Fruit fly (Drosophila melanogaster) whole organism: ENCODE data around the gene bor.

Source experiments
- CG8478 ChIP-seq: fragments of >200 bp; optimal IDR thresholded peaks from 2 replicates; lab custom pipeline; 2018; ENCODE audit warnings: inconsistent platforms
- Dll ChIP-seq: fragments of >200 bp; optimal IDR thresholded peaks from 2 replicates; lab custom pipeline; 2017
- EcR ChIP-seq, 2 experiments: fragments of >200 bp; optimal IDR thresholded peaks; 2 replicates each; lab custom pipeline; 2017; ENCODE audit warnings: missing biosample characterization in 2 of 2, missing genetic modification characterization in 2 of 2, missing genetic modification reagents in 2 of 2
- pan ChIP-seq: fragments of >200 bp; optimal IDR thresholded peaks from 2 replicates; lab custom pipeline; 2017
- psq ChIP-seq: fragments of >200 bp; optimal IDR thresholded peaks from 2 replicates; lab custom pipeline; 2017
- usp ChIP-seq: fragments of >200 bp; optimal IDR thresholded peaks from 2 replicates; lab custom pipeline; 2017; ENCODE audit warnings: missing biosample characterization, missing genetic modification characterization, mixed read lengths

Gene bor

DNA sequence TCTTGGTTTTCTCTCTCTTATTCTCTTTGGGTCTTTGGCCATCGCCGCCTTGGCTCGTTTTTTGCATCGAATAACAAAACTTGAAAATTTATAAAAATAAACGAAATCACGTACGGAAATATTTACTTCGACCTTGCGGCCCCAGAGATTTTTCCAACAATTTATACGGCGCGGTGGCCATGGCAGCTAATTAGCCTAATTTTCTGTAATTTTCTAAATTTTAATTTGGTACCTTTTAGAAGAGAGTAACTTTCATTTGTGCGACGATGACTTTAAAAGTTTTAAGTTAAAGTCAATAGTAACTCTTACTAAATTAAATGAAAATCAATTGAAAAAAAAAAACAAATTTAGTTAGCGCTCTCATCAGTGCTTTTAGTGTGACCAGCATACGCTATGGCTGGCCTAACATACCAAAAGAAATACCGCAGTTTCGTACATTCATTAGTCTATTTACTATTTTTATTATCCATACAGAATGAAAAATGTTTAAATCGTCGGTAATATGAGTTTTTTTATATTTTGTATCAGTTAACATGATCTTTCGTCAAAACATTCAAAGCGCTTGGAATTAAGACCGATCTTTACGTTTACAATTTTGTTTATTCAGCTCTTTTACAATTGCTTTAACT is 9.7 kb upstream of the bor start:
- TF ChIP-seq CG8478 (lab: Kevin White, UChicago), result no peak
- TF ChIP-seq usp, result no peak
- TF ChIP-seq psq, result no peak
- TF ChIP-seq Dll, result no peak
- TF ChIP-seq EcR (GFP tag; optimal IDR thresholded peaks at IDR 0.05; lab: Kevin White, UChicago), result no peak
- TF ChIP-seq pan, result no peak

DNA sequence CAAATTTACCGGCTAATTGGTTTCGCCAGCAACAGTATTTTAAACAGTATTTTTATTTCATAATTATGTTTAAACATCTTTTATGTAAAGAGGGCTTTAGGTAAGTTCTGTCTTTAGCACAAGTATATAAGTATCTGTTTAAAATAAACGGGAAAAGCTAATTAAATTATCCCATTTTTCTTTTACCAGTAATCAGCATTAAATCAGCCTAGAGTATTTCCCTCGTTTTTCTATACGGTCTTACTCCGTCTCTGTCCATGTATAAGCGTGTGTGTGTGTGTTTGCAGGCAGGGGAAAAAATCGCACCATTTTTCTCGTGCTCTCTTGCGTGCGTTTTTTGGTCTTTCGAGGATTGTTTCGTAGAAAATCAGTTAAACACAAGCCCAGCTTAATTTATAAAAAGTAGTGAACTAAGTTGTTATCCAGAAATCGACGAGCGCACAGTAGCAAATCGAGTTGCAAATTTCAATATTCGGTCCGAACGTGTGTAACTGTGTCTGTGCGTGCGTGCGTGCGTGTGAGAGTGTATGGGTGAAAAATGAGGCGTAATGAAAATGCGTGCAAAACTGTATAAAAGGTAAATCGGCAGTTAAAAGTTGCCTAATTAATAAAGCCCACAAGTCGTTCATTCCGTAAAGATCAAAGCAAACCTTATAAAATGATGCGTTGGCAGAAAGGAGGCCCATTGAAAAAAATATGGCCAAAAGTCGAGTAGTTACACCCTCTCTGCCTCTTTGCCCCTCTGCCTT is 9.0 kb upstream of the bor start:
- TF ChIP-seq pan (no peak), CG8478 (lab: Kevin White, UChicago) (no peak), EcR (GFP tag; optimal IDR thresholded peaks at IDR 0.05; lab: Kevin White, UChicago) (no peak), usp (no peak), psq (no peak), Dll (no peak)

DNA sequence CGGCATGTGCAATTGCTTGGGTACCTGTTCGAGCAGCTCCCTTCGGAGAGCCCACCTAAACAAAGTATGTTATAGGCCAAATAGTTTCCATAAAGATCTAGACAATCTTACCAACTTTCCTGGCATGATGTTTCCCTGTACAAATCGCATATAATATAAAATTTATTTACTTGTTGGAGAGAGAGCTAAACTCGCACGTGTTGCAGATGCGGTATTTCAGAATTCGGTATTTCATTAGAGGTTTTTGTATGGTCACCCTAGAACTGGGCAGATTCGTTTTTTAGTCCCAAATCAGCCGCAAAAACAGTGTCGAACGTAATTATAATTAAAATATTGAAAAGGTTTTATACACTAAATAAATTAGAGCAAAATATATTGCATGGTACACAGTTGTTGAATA is 8.3 kb upstream of the bor start, which contains the start of the genes Mat89Ba and gish:
Mat89Ba (minus strand) TSS at position 231 of the 400 bp plus-strand sequence.
gish (plus strand) TSS at position 268 of the 400 bp plus-strand sequence.
- TF ChIP-seq pan (no peak), usp (no peak), CG8478 (lab: Kevin White, UChicago) (no peak), psq (no peak), Dll (no peak)

DNA sequence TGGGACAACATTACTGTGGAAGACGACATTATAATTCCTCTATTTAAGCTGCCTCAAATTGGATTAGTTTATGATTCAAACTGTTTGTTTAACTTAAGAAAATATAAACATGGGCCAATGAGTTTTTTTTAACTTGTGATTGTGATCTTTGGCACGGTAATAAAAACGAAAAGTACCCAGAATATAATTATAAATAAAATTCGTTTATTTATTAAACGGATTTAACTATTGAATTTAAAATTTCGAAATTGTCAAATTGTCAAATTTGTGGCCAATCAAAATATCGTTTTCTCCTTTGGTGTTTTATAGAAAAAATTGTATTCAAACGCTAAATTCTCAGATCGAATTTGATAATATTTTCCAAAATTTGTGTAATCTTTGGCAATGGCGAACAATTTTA is 2.8 kb upstream of the bor start, which contains the start of gene Mst89B:
Mst89B (plus strand) TSS at position 301 of the 400 bp plus-strand sequence.
- TF ChIP-seq Dll (no peak), CG8478 (lab: Kevin White, UChicago) (no peak), usp (no peak), EcR (GFP tag; optimal IDR thresholded peaks at IDR 0.05; lab: Kevin White, UChicago) (no peak), psq (no peak)

DNA sequence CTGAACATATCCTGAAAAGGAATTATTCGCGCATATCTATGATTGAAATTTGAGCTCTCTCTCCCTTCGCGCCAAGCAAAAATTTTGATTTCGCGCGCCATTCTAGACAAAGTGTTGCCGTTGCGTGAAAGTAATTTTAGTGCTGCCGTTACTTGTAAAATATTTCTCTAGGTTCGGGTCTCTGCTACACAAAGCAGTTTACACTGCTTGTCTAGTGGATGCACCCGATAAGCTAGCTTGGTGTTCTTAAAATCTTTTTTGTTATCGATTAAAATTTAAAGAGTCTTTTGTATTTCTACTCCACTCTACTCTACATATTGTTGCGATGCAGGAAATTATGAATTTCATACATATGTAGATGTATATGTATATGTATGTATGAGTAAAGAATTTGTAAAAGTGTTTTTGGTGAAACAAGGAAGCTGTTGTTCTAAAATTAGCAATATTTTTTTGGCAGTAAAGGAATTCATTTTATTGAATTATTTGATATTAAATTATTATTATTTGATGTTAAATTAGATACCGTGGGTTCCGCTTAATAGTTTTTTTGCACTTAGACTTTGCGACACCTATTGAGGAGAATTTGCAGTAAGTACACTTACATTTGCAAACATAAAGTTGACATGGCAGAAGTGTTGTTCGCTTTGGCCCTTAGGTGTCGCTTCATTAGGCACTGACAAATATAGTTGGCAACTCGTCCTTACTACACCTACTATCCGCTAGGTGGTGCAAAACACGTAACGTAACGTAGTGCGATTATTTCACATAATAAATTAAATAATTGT is 3.3 kb downstream of the bor start:
- TF ChIP-seq pan, result no peak

DNA sequence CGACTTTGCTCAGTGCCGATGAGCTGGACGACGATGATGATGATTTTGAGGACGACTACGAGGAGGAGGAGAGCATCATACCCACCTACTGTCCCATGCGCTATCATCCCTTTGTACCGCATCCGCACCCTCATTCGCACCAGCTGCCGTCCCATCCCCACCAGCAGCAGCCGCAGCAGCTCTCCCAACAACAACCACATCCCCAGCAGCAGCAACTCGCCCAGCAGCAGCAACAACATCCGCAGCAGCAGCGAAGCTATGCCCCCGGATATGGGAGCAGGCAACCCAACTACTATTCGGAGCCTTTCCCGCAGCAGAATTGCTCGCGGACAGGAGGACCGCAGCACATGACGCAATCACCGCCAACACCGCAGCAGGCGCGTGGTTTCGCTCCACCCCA is 6.6 kb downstream of the bor start:
- TF ChIP-seq pan (no peak), Dll (no peak), usp (no peak), EcR (GFP tag; optimal IDR thresholded peaks at IDR 0.05; lab: Kevin White, UChicago) (no peak), CG8478 (lab: Kevin White, UChicago) (no peak), psq (no peak)

DNA sequence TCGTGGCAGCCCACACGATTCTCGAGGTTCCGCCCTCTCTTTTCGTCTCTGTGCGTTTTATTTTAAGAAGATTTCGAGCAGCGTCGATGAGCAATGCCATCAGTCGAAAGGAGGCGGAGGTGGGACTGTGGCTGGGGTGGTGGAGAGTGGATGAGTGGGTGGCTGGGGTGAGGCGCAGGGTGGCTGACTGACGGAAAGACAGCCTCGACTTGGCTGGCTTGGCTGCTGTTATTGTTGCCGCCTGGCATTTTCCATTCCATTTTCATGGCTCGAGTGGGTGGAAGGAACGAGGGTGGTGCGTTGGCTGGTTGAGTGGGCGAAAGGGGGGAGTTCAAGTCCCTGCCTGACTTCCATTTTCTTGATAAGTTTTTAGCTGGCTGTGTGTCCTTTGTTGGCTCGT is 7.8 kb downstream of the bor start:
- TF ChIP-seq psq (no peak), pan (no peak), EcR (GFP tag; optimal IDR thresholded peaks at IDR 0.05; lab: Kevin White, UChicago) (no peak), Dll (no peak), usp (no peak), CG8478 (lab: Kevin White, UChicago) (no peak)

DNA sequence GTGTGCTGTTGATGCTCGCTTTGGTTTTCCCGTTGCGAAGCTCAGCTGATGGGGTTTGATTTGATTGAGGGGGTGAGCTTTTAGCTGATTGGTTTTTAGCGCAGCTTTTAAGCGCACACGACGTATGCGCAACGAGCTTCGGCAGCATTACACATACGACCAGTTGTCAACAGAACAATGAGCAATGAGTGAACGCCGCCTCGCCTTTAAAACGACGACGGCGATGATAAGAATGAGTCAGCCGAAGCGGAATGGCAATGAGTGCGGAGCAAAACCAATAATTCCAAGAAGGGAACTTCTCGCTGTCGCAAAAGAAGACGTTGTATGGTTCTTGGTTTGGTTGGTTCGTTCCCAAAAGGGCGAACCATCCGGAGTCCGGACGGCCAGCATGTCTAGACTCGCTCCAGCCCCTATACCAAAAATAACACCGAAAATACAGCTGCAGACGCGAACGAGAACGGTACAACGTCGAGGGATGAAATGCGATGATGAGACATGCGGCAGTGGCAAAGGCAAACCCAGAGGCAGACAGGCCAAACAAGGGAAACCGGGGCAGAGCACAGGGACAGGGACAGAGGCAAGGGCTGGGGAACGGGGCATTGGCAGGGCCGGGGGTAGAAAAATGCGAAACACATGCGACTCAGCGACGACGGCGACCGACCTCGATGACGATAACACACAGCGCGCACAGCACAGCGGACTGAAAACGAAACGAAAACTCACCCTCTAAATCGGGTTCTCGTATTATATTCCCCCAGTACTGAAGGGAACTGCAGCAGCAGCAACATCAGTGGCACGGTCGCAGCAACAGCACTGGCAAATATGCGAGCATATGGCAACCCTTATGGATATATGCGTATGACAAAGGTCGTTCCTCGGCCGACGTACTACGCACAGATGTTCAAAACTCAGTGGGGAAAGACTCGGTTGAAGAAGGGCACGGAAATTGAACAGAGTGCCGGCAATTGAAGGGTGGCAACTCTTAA is 9.0 kb downstream of the bor start:
- TF ChIP-seq Dll, result no peak
- no peak for TF ChIP-seq usp
- TF ChIP-seq psq, result no peak
- no peak for TF ChIP-seq CG8478 (lab: Kevin White, UChicago)
- TF ChIP-seq EcR (GFP tag; optimal IDR thresholded peaks at IDR 0.05; lab: Kevin White, UChicago), result no peak
- no peak for TF ChIP-seq pan

DNA sequence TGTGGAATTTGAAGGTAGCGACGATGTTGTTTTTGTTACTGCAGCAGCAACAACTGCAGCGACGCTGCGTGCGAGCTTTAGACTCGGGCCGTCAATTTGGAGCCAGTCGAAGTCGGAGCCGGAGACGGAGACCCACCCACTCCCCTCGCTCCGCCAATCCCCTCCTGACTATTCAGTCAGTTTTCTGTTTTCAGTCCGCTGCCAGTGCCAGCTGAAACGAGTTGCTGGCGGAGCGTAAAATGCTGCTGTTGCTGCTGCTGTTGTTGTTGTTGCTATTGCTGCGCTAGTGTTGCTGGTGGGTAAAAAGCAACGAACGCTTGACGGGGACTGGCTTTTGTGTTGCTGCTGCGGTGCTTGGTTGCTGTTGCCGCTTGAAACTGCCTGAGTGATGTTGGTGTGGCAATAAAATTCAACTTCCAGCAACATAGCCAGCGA is 9.9 kb downstream of the bor start:
- TF ChIP-seq CG8478 (lab: Kevin White, UChicago) (no peak), pan (no peak), EcR (GFP tag; optimal IDR thresholded peaks at IDR 0.05; lab: Kevin White, UChicago) (no peak), usp (no peak), psq (no peak)

DNA sequence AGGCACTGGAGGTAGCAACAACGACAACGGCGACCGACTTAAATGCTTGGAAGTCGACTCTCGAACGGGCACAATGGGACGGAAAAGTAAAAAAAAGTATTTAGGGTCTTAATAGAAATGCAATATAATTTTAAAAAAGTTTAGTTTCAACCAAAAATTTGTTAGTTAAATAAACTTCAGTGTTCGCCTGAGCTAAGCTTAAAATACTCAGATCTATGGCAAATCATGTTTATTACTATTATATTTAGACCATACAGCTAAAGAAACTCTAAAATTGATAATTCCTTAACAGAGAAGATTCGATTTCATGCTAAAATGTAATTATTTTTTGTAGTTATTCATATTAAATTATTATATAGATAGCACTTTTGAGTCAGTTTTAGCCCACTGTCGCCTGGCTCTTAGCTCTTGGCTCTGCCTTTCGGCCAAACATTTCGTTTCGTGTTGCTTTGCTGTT is 10.5 kb downstream of the bor start:
- TF ChIP-seq EcR (GFP tag; optimal IDR thresholded peaks at IDR 0.05; lab: Kevin White, UChicago), result no peak
- TF ChIP-seq usp, result no peak
- TF ChIP-seq CG8478 (lab: Kevin White, UChicago), result no peak
- no peak for TF ChIP-seq psq
- no peak for TF ChIP-seq pan
- TF ChIP-seq Dll, result no peak

DNA sequence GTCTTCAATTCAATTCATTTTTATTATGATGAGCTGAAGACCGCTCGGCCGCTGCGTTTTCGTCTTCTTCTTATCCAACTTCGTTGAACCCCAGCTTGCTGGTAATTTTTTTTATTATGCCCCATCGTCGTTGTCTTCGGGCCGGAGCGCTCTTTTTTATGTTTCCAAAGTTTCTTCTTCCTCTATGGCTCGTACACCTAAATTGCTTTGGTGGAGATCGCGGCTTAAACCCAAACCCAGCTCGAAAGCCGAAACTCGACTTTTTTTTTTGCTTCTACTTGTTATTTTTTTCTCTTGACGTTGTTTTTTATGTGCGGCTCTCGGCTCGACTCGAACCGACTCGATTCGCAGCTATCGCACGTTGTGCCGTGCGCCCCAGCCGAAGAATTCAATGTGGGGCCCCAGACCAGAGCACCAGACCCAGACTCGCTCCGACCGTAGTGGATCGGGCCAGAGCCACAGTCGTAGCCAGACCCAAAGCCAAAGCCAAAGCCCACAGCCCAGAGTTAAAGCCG is 11.0 kb downstream of the bor start:
- TF ChIP-seq usp (no peak), Dll (no peak), EcR (GFP tag; optimal IDR thresholded peaks at IDR 0.05; lab: Kevin White, UChicago) (no peak), CG8478 (lab: Kevin White, UChicago) (no peak), pan (no peak), psq (no peak)

DNA sequence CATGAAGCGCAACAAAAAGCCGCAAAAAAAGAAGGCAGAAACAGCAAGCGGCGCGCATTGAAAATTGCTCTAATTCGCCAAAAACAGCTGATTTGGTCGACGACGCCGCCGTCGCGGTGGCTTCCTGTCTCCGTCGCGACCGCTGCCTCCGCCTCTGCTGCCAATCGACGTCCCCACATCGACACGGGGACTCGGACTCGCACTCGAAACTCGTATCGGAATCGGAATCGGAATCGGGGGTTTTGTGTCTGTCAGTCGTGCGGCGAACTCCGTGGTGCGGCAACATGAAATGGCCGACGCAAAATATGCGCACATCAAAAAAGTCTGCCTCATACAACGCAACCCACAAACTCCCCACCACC is 12.0 kb downstream of the bor start:
- TF ChIP-seq Dll (peak; percentile 25), EcR (GFP tag; optimal IDR thresholded peaks at IDR 0.05; lab: Kevin White, UChicago) (no peak)
